Worm (Caenorhabditis elegans) whole organism, young adult: Measurements from ENCODE around the gene efa-6.

ENCODE experiments used
- B0019.2 ChIP-seq: fragments of 200-800 bp; sonication (Bioruptor generic); conservative IDR thresholded peaks from 2 replicates; pipeline ENCODE4 v1.3.6; 2022; ENCODE audit warnings: missing genetic modification reagents, missing genetic modification characterization, missing compliant biosample characterization
- F23B12.7 ChIP-seq: sonication (generic microtip); optimal IDR thresholded peaks from 2 replicates; lab custom pipeline; 2017; ENCODE audit warnings: missing genetic modification characterization, mild to moderate bottlenecking, missing compliant biosample characterization, antibody characterized with exemption, moderate library complexity; ENCODE audit not compliant: insufficient read depth
- K11D2.4 ChIP-seq: fragments of 200-800 bp; sonication (Bioruptor generic); IDR thresholded peaks from 2 replicates; pipeline ENCODE4 v1.3.6; 2022; ENCODE audit warnings: missing genetic modification reagents, missing genetic modification characterization, missing compliant biosample characterization
- K12H6.12 ChIP-seq: fragments of 200-800 bp; sonication (Bioruptor generic); optimal IDR thresholded peaks from 2 replicates; lab custom pipeline; 2018; ENCODE audit warnings: mild to moderate bottlenecking, missing genetic modification characterization, missing compliant biosample characterization
- Y53F4B.3 ChIP-seq: fragments of 200-800 bp; sonication (Bioruptor generic); IDR thresholded peaks from 2 replicates; pipeline ENCODE4 v1.3.6; 2022; ENCODE audit warnings: missing genetic modification reagents, missing genetic modification characterization, missing compliant biosample characterization
- ama-1 ChIP-seq, 3 experiments: fragments of 150-350 bp in 1 of 3; sonication (generic microtip) in 2 of 3; optimal IDR thresholded peaks; 2 replicates each; lab custom pipeline; 2014 to 2018; ENCODE audit warnings: missing biosample characterization in 2 of 3, missing genetic modification characterization in 2 of 3, missing genetic modification reagents in 2 of 3
- athp-1 ChIP-seq: sonication (generic microtip); optimal IDR thresholded peaks from 2 replicates; lab custom pipeline; 2017; ENCODE audit warnings: mild to moderate bottlenecking, missing genetic modification characterization, missing compliant biosample characterization
- attf-6 ChIP-seq: fragments of 200-800 bp; sonication (Bioruptor generic); IDR thresholded peaks from 2 replicates; pipeline ENCODE4 v1.3.6; 2022; ENCODE audit warnings: missing genetic modification reagents, missing genetic modification characterization, missing compliant biosample characterization
- dpl-1 ChIP-seq: fragments of 150-350 bp; optimal IDR thresholded peaks from 2 replicates; lab custom pipeline; 2014; ENCODE audit warnings: missing biosample characterization, missing genetic modification reagents, missing genetic modification characterization
- efl-1 ChIP-seq: fragments of 150-350 bp; optimal IDR thresholded peaks from 2 replicates; lab custom pipeline; 2014; ENCODE audit warnings: missing biosample characterization, missing genetic modification reagents, missing genetic modification characterization
- snpc-1.1 ChIP-seq: sonication (generic microtip); optimal IDR thresholded peaks from 2 replicates; lab custom pipeline; 2017; ENCODE audit warnings: missing genetic modification characterization, mild to moderate bottlenecking, missing compliant biosample characterization, antibody characterized with exemption, moderate library complexity, missing genotype, missing genetic modification reagents; ENCODE audit not compliant: insufficient read depth
- unc-62 ChIP-seq: fragments of 150-350 bp; optimal IDR thresholded peaks from 2 replicates; lab custom pipeline; 2014; ENCODE audit warnings: missing biosample characterization, missing genetic modification reagents, missing genetic modification characterization
- ztf-22 ChIP-seq: fragments of 200-800 bp; sonication (Bioruptor generic); optimal IDR thresholded peaks from 2 replicates; lab custom pipeline; 2018; ENCODE audit warnings: mild to moderate bottlenecking, missing genetic modification characterization, moderate library complexity, missing compliant biosample characterization

ce11 chrIV:12617934-12618333 is 3.4 kb upstream of the efa-6 start:
- TF ChIP-seq K11D2.4 (GFP tag; lab: Robert Waterston, UW) (no peak), efl-1 (GFP tag; lab: Kevin White, UChicago) (peak; percentile 74), F23B12.7 (no peak), ztf-22 (no peak), snpc-1.1 (no peak), B0019.2 (GFP tag; lab: Robert Waterston, UW) (no peak), K12H6.12 (tag; lab: Kevin White, UChicago) (no peak), Y53F4B.3 (no peak), athp-1 (tag; lab: Kevin White, UChicago) (no peak), ama-1 (optimal IDR thresholded peaks at IDR 0.05; lab: Kevin White, UChicago) (no peak), ama-1 (GFP tag; optimal IDR thresholded peaks at IDR 0.05; lab: Kevin White, UChicago) (no peak), unc-62 (GFP tag; lab: Kevin White, UChicago) (no peak), attf-6 (GFP tag; lab: Robert Waterston, UW) (no peak), dpl-1 (GFP tag; lab: Kevin White, UChicago) (no peak)
